Fruit fly (Drosophila melanogaster): Measurements from ENCODE around the gene CG7320.

CG7320 gene

DNA sequence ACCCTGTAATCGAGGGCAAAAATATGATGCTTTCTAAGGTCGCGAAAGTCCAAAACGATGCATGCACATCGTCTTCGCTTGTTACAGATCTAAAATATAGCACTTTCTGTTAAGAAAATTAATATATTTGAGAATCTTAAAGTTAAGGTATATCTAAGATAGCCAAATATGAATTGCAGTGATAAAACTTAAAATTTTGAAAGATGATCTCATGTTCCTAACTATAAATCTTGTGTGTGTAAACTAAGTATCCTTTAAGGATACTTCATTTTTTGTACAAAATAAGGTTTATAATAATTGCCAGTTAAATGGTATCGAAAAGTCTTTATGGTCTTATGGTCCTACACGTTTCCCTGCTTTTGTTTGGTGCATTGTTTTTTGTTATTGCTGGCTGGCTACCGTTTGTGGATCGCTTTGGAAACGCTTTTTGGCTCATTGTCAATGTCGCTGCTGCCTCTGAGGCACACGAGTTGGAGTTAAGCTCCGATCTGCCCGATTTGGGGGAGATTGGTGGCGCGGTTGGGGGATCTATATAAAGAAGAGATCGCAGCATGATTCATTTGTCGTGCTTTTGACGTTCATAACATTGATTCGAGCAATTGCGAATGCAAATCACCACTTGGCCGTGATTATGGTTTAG is 39.8 kb downstream of the CG7320 start:
- TF ChIP-seq Sin3A (optimal IDR thresholded peaks at IDR 0.05) = no peak
- TF ChIP-seq Myc (optimal IDR thresholded peaks at IDR 0.05) = no peak
- no peak for TF ChIP-seq h (optimal IDR thresholded peaks at IDR 0.05)
- no peak for TF ChIP-seq psq (optimal IDR thresholded peaks at IDR 0.05)
- no peak for TF ChIP-seq ttk (optimal IDR thresholded peaks at IDR 0.05)

DNA sequence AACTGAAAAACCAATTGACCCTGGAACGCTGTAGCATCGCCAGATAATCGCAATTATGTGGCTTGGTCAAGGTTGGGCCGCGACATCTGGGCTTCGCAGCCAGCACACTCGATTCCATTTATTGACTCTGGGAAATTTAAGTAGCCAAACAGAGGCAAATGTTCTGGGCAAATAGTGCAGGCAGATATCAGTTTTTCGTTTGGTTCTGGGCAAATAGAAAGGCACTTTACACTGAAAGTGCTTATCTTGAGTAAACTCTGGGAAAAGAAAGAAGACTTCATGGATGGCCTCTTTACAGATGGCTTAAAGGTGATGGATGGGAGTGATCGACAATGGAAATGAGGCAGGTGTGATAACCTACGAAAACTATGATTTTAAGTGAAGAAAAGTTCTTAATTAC is 40.8 kb downstream of the CG7320 start:
- no peak for TF ChIP-seq Sin3A (optimal IDR thresholded peaks at IDR 0.05)
- TF ChIP-seq Myc (optimal IDR thresholded peaks at IDR 0.05) = no peak

DNA sequence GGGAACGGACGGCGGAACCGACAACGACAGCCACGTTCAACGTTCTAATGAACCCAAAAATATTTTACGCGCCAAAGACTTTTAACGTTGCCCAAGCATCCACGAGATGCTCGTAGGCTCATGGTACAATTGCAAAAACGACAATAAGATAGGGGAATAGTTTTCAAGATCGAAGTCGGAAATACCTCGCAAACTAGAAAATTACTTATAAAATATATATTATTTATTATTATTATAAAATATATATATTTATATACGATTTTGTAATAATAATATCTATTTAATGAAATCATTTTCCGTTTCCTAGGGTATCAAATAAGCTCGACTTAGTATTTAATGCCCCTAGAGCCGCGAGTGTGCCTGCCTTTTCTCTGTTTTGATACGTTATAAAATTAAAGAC is 41.9 kb downstream of the CG7320 start:
- TF ChIP-seq insv (optimal IDR thresholded peaks at IDR 0.05) = no peak
- TF ChIP-seq Myc (optimal IDR thresholded peaks at IDR 0.05) = no peak
- no peak for TF ChIP-seq h (optimal IDR thresholded peaks at IDR 0.05)
- TF ChIP-seq ttk (optimal IDR thresholded peaks at IDR 0.05) = no peak
- TF ChIP-seq psq (optimal IDR thresholded peaks at IDR 0.05) = no peak
- TF ChIP-seq Sin3A (optimal IDR thresholded peaks at IDR 0.05) = no peak

DNA sequence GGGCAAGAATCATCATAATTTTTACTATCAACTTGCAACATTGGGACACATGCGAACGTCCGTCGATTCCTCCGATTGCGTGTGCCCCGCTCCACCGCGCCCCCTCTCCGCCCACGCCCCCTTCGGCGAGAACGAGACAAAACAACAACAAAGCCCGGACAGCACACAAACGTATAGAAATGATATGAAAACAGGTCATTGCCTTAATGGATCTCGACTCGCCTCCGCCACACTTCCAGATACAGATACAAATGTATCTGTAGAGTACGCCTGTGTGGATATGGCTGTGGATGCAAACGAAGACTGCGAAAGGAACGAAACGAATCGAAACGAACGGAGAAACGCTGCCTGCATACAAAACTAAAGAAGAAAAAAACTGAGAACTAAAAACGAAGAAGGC is 42.4 kb downstream of the CG7320 start:
- no peak for TF ChIP-seq h (optimal IDR thresholded peaks at IDR 0.05)
- no peak for TF ChIP-seq Sin3A (optimal IDR thresholded peaks at IDR 0.05)
- no peak for TF ChIP-seq insv (optimal IDR thresholded peaks at IDR 0.05)

DNA sequence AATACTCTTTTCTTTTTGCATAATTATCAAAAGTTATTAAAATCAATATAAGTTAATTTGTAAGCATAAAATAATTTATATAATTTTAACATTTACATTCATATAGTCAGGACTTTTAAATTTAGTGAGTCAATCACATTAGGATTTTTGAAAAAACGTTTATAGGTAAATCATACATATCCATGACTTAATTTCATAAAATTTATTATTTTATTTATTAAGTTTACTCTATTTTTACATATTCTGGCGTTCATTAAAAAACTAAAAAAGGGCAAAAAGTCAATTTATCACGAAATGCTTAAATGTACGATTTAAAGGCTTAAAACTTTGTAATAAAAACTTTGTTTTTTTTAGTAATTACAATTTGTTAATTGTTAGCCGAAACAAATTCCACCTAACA is 42.9 kb downstream of the CG7320 start:
- TF ChIP-seq h (optimal IDR thresholded peaks at IDR 0.05) (no peak), Sin3A (optimal IDR thresholded peaks at IDR 0.05) (no peak), insv (optimal IDR thresholded peaks at IDR 0.05) (no peak), psq (optimal IDR thresholded peaks at IDR 0.05) (no peak), ttk (optimal IDR thresholded peaks at IDR 0.05) (no peak), Myc (optimal IDR thresholded peaks at IDR 0.05) (no peak)

DNA sequence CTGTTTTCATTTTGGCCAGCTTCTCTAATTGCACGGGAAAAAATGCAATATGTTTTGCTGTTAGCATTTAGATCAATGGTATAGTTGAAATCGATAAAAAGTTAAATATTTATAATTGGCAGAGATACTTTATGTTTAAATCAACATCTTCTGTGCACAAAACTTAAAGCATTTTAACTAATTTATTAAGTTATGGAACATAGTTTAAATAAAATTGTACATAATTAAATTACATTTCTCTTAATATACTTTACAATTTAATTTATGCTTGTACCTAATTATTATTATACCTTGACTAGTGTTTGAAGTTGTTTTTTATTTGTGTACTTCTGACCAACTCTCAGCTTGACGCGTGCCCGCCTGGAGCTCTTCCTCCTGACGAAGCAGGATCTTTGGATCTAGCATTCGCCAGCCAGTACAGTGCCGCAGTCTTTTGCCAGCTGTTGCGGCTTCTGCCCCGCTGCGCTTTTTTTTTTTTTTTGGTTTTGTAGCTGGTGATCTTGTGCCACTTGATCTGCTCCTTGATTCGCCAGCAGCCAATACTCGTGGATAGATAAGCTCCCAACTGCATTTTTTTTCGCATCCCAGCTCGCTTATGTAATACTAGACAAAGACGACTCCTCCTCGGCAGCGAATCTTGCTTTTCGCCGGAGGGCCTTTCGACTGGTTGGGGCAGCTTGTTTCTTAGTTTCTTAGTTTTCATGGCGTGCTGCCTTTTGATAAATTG is 43.9 kb downstream of the CG7320 start:
- no peak for TF ChIP-seq Sin3A (optimal IDR thresholded peaks at IDR 0.05)

DNA sequence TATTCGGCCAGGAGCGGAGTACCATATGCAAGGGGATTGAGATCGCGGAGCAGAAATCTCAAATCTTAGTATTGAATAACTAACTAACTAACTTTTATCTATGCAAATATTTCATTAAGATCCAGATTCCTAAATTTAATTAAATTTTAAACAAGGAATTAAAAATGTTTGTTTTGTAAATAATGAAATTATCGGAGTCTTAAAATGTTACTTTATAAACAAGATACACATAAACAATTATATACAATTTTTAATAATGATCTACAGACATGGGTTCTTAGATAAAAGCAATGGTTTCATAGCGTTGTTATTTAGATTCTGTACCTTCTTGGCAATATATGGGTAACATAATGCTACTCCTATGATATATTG is 44.4 kb downstream of the CG7320 start:
- TF ChIP-seq psq (optimal IDR thresholded peaks at IDR 0.05) (no peak), insv (optimal IDR thresholded peaks at IDR 0.05) (no peak), Myc (optimal IDR thresholded peaks at IDR 0.05) (no peak), Sin3A (optimal IDR thresholded peaks at IDR 0.05) (no peak), h (optimal IDR thresholded peaks at IDR 0.05) (no peak), ttk (optimal IDR thresholded peaks at IDR 0.05) (no peak)

DNA sequence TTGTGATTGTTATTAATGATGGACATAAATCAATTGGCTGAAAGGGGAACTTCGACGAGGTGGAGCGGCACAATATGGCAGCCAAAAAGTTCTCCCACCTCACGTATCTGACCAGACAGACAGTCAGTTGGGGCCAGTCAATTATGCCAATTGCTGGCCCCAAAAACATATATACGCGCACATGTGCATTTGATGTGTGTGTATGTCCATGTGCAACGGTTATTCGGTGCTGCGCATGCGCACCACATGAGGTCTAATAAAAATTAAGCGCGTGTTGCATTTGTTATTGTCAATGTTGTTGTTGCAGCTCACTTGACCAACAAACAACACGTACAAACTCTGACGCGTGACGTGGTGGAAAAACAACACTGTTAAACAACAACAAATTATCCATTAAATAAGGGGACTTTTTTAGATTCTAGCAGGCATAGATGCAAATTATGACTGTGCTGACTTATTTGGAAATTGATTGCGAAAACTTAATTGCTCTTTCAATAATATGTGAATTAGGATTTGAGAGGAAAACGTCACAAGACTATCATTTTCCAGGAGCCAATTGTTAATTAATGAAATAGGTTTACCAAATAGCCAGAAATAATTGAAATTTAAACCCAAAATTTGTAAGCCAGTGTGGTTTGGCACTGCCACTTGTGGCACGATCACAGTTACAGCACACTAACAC is 47.0 kb downstream of the CG7320 start:
- TF ChIP-seq ttk (optimal IDR thresholded peaks at IDR 0.05) (no peak), h (optimal IDR thresholded peaks at IDR 0.05) (no peak), insv (optimal IDR thresholded peaks at IDR 0.05) (no peak), Sin3A (optimal IDR thresholded peaks at IDR 0.05) (no peak), Myc (optimal IDR thresholded peaks at IDR 0.05) (no peak), psq (optimal IDR thresholded peaks at IDR 0.05) (no peak)

DNA sequence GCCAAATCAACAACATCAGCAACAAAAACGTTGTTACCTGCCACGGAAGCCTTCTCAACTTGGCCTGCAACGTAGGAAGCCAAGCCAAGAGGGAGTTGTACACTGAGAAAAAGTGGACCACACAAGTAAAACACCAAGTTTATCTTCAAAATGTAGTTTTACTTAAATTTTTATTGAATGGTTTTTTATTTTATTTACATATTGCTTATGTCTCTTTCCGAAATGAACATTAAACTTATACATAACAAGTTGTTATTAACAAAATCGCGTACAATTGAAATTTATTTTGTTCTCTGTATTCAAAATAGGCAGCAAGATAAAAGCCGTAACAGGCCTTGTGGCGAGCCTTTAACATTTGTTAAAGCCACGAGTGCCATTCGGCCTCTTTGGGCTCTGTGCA is 47.5 kb downstream of the CG7320 start:
- TF ChIP-seq Myc (optimal IDR thresholded peaks at IDR 0.05) (no peak), psq (optimal IDR thresholded peaks at IDR 0.05) (no peak), h (optimal IDR thresholded peaks at IDR 0.05) (no peak), Sin3A (optimal IDR thresholded peaks at IDR 0.05) (no peak), insv (optimal IDR thresholded peaks at IDR 0.05) (no peak), ttk (optimal IDR thresholded peaks at IDR 0.05) (no peak)

DNA sequence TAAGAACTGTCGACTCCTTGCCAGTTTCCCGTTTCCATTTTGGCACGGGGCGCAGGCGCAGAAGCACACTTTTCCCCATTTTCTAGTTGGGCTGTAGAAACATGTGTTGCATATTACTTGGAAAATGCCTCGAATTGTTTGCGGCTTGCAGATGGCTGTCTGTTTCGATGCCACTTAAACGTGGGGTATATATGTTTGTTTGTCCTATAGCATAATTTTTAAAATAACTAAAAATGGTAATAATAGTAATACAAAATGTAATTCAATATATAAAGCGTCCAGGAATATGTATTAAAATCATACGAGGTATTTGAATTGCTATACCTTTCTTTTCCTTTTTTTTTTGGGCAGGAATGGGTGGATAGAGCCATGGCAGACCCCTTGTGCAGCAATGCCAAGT is 49.4 kb downstream of the CG7320 start:
- TF ChIP-seq Myc (optimal IDR thresholded peaks at IDR 0.05) (no peak), Sin3A (optimal IDR thresholded peaks at IDR 0.05) (no peak)

DNA sequence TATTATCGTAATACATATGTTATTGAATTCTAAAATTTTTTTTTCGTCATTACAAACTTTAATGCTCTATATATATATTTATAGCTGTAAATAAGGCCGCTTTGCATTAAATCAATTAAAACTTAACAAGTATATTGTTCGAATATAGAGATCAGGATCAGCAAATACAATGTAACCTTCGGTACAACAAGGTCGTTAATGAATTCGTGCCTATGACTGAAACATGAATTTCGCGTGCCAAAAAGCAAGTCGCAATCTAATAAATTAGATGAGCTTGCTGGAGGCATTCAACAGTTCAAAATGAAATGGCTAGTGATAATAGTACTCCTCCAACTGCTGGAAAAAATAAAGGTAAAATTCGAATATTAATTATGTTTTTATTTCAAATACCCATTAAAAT is 50.5 kb downstream of the CG7320 start, which contains the start of gene CheA75a:
CheA75a (plus strand) TSS at position 301 of the 400 bp plus-strand sequence.
- TF ChIP-seq h (optimal IDR thresholded peaks at IDR 0.05) (no peak), ttk (optimal IDR thresholded peaks at IDR 0.05) (no peak), insv (optimal IDR thresholded peaks at IDR 0.05) (no peak), psq (optimal IDR thresholded peaks at IDR 0.05) (no peak), Sin3A (optimal IDR thresholded peaks at IDR 0.05) (no peak), Myc (optimal IDR thresholded peaks at IDR 0.05) (no peak)
